Fruit fly (Drosophila melanogaster) whole organism, embryonic: Measurements from ENCODE around the gene CG6928.

Experiments used
- Aef1 ChIP-seq: fragments of 200-800 bp; sonication (Bioruptor generic); IDR thresholded peaks from 3 replicates; pipeline ENCODE4 v1.3.6; 2022; ENCODE audit warnings: missing biosample characterization, missing genetic modification characterization
- CG10267 ChIP-seq: fragments of 200-800 bp; sonication (Bioruptor generic); optimal IDR thresholded peaks from 2 replicates; lab custom pipeline; 2018; ENCODE audit warnings: missing biosample characterization, mild to moderate bottlenecking, missing genetic modification characterization, moderate library complexity
- CG10462 ChIP-seq: fragments of 200-800 bp; sonication (Bioruptor generic); optimal IDR thresholded peaks from 2 replicates; lab custom pipeline; 2016; ENCODE audit warnings: missing biosample characterization, missing genetic modification characterization
- CG11247 ChIP-seq: fragments of 200-800 bp; sonication (Bioruptor generic); IDR thresholded peaks from 2 replicates; pipeline ENCODE4 v1.3.6; 2022; ENCODE audit warnings: missing biosample characterization, missing genetic modification characterization
- CG13123 ChIP-seq: fragments of 200-800 bp; sonication (Bioruptor generic); optimal IDR thresholded peaks from 2 replicates; lab custom pipeline; 2016; ENCODE audit warnings: missing biosample characterization, missing genetic modification characterization
- CG14965 ChIP-seq: fragments of 200-800 bp; sonication (Bioruptor generic); optimal IDR thresholded peaks from 2 replicates; lab custom pipeline; 2016; ENCODE audit warnings: missing biosample characterization, missing genetic modification characterization, borderline replicate concordance
- CG15479 ChIP-seq: fragments of 200-800 bp; sonication (Bioruptor generic); optimal IDR thresholded peaks from 3 replicates; lab custom pipeline; 2019; ENCODE audit warnings: missing biosample characterization, mild to moderate bottlenecking, missing genetic modification characterization, moderate library complexity
- CG15601 ChIP-seq: fragments of 200-800 bp; sonication (Bioruptor generic); optimal IDR thresholded peaks from 3 replicates; lab custom pipeline; 2019; ENCODE audit warnings: missing biosample characterization, mild to moderate bottlenecking, missing genetic modification characterization, moderate library complexity
- CG17186 ChIP-seq: fragments of 200-800 bp; sonication (Bioruptor generic); optimal IDR thresholded peaks from 3 replicates; lab custom pipeline; 2017; ENCODE audit warnings: missing biosample characterization, missing genetic modification reagents, missing genetic modification characterization
- CG18262 ChIP-seq: fragments of 200-800 bp; optimal IDR thresholded peaks from 3 replicates; lab custom pipeline; 2019; ENCODE audit warnings: missing biosample characterization, mild to moderate bottlenecking, missing genetic modification characterization, moderate library complexity
- CG4328 ChIP-seq: fragments of 200-800 bp; sonication (Bioruptor generic); optimal IDR thresholded peaks from 3 replicates; lab custom pipeline; 2017; ENCODE audit warnings: missing biosample characterization, missing genetic modification reagents, missing genetic modification characterization
- CG43689 ChIP-seq: fragments of 200-800 bp; sonication (Bioruptor generic); IDR thresholded peaks from 2 replicates; pipeline ENCODE4 v1.3.6; 2022; ENCODE audit warnings: missing biosample characterization, missing genetic modification characterization
- CG4617 ChIP-seq: fragments of 200-800 bp; sonication (Bioruptor generic); optimal IDR thresholded peaks from 3 replicates; lab custom pipeline; 2016; ENCODE audit warnings: missing biosample characterization, missing genetic modification characterization, borderline replicate concordance
- CG6765 ChIP-seq: fragments of 200-800 bp; sonication (Bioruptor generic); optimal IDR thresholded peaks from 3 replicates; lab custom pipeline; 2017; ENCODE audit warnings: missing biosample characterization, mild to moderate bottlenecking, missing genetic modification characterization
- CG7839 ChIP-seq: fragments of 200-800 bp; sonication (Bioruptor generic); optimal IDR thresholded peaks from 3 replicates; lab custom pipeline; 2018; ENCODE audit warnings: missing biosample characterization, mild to moderate bottlenecking, missing genetic modification characterization, moderate library complexity
- CG9609 ChIP-seq: fragments of 200-800 bp; sonication (Bioruptor generic); optimal IDR thresholded peaks from 3 replicates; lab custom pipeline; 2016; ENCODE audit warnings: missing biosample characterization, missing genetic modification characterization
- CG9797 ChIP-seq: fragments of 200-800 bp; sonication (Bioruptor generic); optimal IDR thresholded peaks from 3 replicates; lab custom pipeline; 2018; ENCODE audit warnings: missing biosample characterization, mild to moderate bottlenecking, missing genetic modification characterization
- CTCF ChIP-seq: fragments of 200-800 bp; sonication (Bioruptor generic); optimal IDR thresholded peaks from 2 replicates; lab custom pipeline; 2017; ENCODE audit warnings: missing biosample characterization, mild to moderate bottlenecking, missing genetic modification characterization, moderate library complexity
- D19A ChIP-seq: fragments of 200-800 bp; optimal IDR thresholded peaks from 3 replicates; lab custom pipeline; 2019; ENCODE audit warnings: missing biosample characterization, mild to moderate bottlenecking, missing genetic modification characterization, moderate library complexity
- Hey ChIP-seq: fragments of 200-800 bp; sonication (Bioruptor generic); optimal IDR thresholded peaks from 3 replicates; lab custom pipeline; 2018; ENCODE audit warnings: missing biosample characterization, mild to moderate bottlenecking, missing genetic modification characterization
- HmgZ ChIP-seq: fragments of 200-800 bp; sonication (Bioruptor generic); optimal IDR thresholded peaks from 2 replicates; lab custom pipeline; 2018; ENCODE audit warnings: missing biosample characterization, mild to moderate bottlenecking, missing genetic modification characterization
- Lim3 ChIP-seq: fragments of 200-800 bp; sonication (Bioruptor generic); IDR thresholded peaks from 2 replicates; pipeline ENCODE4 v1.3.6; 2022; ENCODE audit warnings: missing biosample characterization, missing genetic modification characterization
- Lpt ChIP-seq: fragments of >200 bp; optimal IDR thresholded peaks from 2 replicates; lab custom pipeline; 2018; ENCODE audit warnings: missing biosample characterization, missing genetic modification characterization
- Rx ChIP-seq: fragments of 200-800 bp; sonication (Bioruptor generic); IDR thresholded peaks from 2 replicates; pipeline ENCODE4 v1.3.6; 2022; ENCODE audit warnings: missing biosample characterization, missing genetic modification characterization
- Sin3A ChIP-seq: fragments of >200 bp; optimal IDR thresholded peaks from 2 replicates; lab custom pipeline; 2018
- Sox100B ChIP-seq: fragments of 200-800 bp; sonication (Bioruptor generic); optimal IDR thresholded peaks from 3 replicates; lab custom pipeline; 2018; ENCODE audit warnings: missing biosample characterization, mild to moderate bottlenecking, missing genetic modification characterization
- Spps ChIP-seq: fragments of 200-800 bp; sonication (Bioruptor generic); optimal IDR thresholded peaks from 2 replicates; lab custom pipeline; 2018; ENCODE audit warnings: missing biosample characterization, mild to moderate bottlenecking, missing genetic modification characterization
- Ssrp ChIP-seq: fragments of 200-800 bp; sonication (Bioruptor generic); optimal IDR thresholded peaks from 2 replicates; lab custom pipeline; 2018; ENCODE audit warnings: missing biosample characterization, mild to moderate bottlenecking, missing genetic modification characterization, moderate library complexity
- Trl ChIP-seq, 3 experiments: fragments of >200 bp in 2 of 3; fragments of 200-800 bp in 1 of 3; sonication (Bioruptor generic) in 1 of 3; optimal IDR thresholded peaks; 2 replicates in 1 of 3; 3 replicates in 2 of 3; lab custom pipeline; 2016 to 2017; ENCODE audit warnings: missing biosample characterization in 1 of 3, missing genetic modification characterization in 1 of 3
- Usf ChIP-seq: fragments of 200-800 bp; sonication (Bioruptor generic); optimal IDR thresholded peaks from 2 replicates; lab custom pipeline; 2017; ENCODE audit warnings: missing genotype, missing biosample characterization, missing genetic modification characterization
- ac ChIP-seq: fragments of 200-800 bp; sonication (Bioruptor generic); optimal IDR thresholded peaks from 3 replicates; lab custom pipeline; 2017; ENCODE audit warnings: missing biosample characterization, mild to moderate bottlenecking, missing genetic modification characterization
- ara ChIP-seq: fragments of 200-800 bp; sonication (Bioruptor generic); IDR thresholded peaks from 2 replicates; pipeline ENCODE4 v1.3.6; 2022; ENCODE audit warnings: missing biosample characterization, missing genetic modification characterization
- caup ChIP-seq: fragments of 200-800 bp; sonication (Bioruptor generic); optimal IDR thresholded peaks from 3 replicates; lab custom pipeline; 2017; ENCODE audit warnings: missing biosample characterization, mild to moderate bottlenecking, missing genetic modification characterization, moderate library complexity; ENCODE audit not compliant: severe bottlenecking
- crp ChIP-seq, 2 experiments: fragments of 200-800 bp; sonication (Bioruptor generic); optimal IDR thresholded peaks; 2 replicates in 1 of 2; 3 replicates in 1 of 2; lab custom pipeline; 2017; ENCODE audit warnings: missing biosample characterization in 2 of 2, missing genetic modification characterization in 2 of 2, mild to moderate bottlenecking in 1 of 2, moderate library complexity in 1 of 2
- dati ChIP-seq: fragments of 200-800 bp; sonication (Bioruptor generic); IDR thresholded peaks from 2 replicates; pipeline ENCODE4 v1.3.6; 2022; ENCODE audit warnings: missing biosample characterization, missing genetic modification characterization
- dmrt11E ChIP-seq: fragments of 200-800 bp; sonication (Bioruptor generic); optimal IDR thresholded peaks from 3 replicates; lab custom pipeline; 2018; ENCODE audit warnings: missing biosample characterization, mild to moderate bottlenecking, missing genetic modification characterization, moderate library complexity
- dpn ChIP-seq, 2 experiments: fragments of 200-800 bp; sonication (Bioruptor generic); optimal IDR thresholded peaks; 3 replicates each; lab custom pipeline; 2016; ENCODE audit warnings: missing biosample characterization in 2 of 2, missing genetic modification characterization in 2 of 2
- ems ChIP-seq: fragments of 200-800 bp; sonication (Bioruptor generic); optimal IDR thresholded peaks from 3 replicates; lab custom pipeline; 2016; ENCODE audit warnings: missing biosample characterization, missing genetic modification characterization
- en ChIP-seq: fragments of 200-800 bp; sonication (Bioruptor generic); optimal IDR thresholded peaks from 2 replicates; lab custom pipeline; 2016; ENCODE audit warnings: missing biosample characterization, missing genetic modification characterization
- gsb-n ChIP-seq: fragments of 200-800 bp; sonication (Bioruptor generic); optimal IDR thresholded peaks from 3 replicates; lab custom pipeline; 2018; ENCODE audit warnings: missing biosample characterization, mild to moderate bottlenecking, missing genetic modification characterization
- jing ChIP-seq: fragments of 200-800 bp; sonication (Bioruptor generic); optimal IDR thresholded peaks from 2 replicates; lab custom pipeline; 2018; ENCODE audit warnings: missing biosample characterization, mild to moderate bottlenecking, missing genetic modification characterization
- lilli ChIP-seq: fragments of 200-800 bp; sonication (Bioruptor generic); optimal IDR thresholded peaks from 3 replicates; lab custom pipeline; 2016; ENCODE audit warnings: missing biosample characterization, missing genetic modification characterization
- mam ChIP-seq: fragments of 200-800 bp; sonication (Bioruptor generic); optimal IDR thresholded peaks from 3 replicates; lab custom pipeline; 2016; ENCODE audit warnings: missing biosample characterization, missing genetic modification characterization
- nerfin-1 ChIP-seq: fragments of 200-800 bp; sonication (Bioruptor generic); optimal IDR thresholded peaks from 3 replicates; lab custom pipeline; 2019; ENCODE audit warnings: missing biosample characterization, mild to moderate bottlenecking, missing genetic modification characterization, moderate library complexity
- pho ChIP-seq: fragments of 200-800 bp; sonication (Bioruptor generic); optimal IDR thresholded peaks from 2 replicates; lab custom pipeline; 2016; ENCODE audit warnings: missing biosample characterization, missing genetic modification characterization
- run ChIP-seq: fragments of 200-800 bp; sonication (Bioruptor generic); optimal IDR thresholded peaks from 3 replicates; lab custom pipeline; 2018; ENCODE audit warnings: missing biosample characterization, mild to moderate bottlenecking, missing genetic modification characterization
- sens-2 ChIP-seq: fragments of 200-800 bp; sonication (Bioruptor generic); IDR thresholded peaks from 2 replicates; pipeline ENCODE4 v1.3.6; 2022; ENCODE audit warnings: missing biosample characterization, missing genetic modification characterization
- sisA ChIP-seq: fragments of 200-800 bp; sonication (Bioruptor generic); IDR thresholded peaks from 2 replicates; pipeline ENCODE4 v1.3.6; 2022; ENCODE audit warnings: missing biosample characterization, missing genetic modification characterization
- sob ChIP-seq: fragments of 200-800 bp; sonication (Bioruptor generic); IDR thresholded peaks from 2 replicates; pipeline ENCODE4 v1.3.6; 2022; ENCODE audit warnings: missing biosample characterization, missing genetic modification characterization
- twi ChIP-seq: fragments of 200-800 bp; optimal IDR thresholded peaks from 2 replicates; lab custom pipeline; 2019; ENCODE audit warnings: missing biosample characterization, mild to moderate bottlenecking, missing genetic modification characterization, moderate library complexity

The CG6928 gene

dm6 chr3L:12037449-12038163 is 34.7 kb downstream of the CG6928 start (continued):
- peak; percentile 72 for TF ChIP-seq D19A
- TF ChIP-seq ems (GFP tag; lab: Kevin White, UChicago): peak; percentile 30
- TF ChIP-seq CG10267: peak; percentile 73
- no peak for TF ChIP-seq CG9797 (GFP tag; lab: Kevin White, UChicago)
- no peak for TF ChIP-seq Sin3A (lab: Kevin White, UChicago)
- TF ChIP-seq Aef1 (GFP tag; lab: Robert Waterston, UW): 0 out of 3 replicates have a peak, but pooled peaks have one; percentile 30
- TF ChIP-seq Usf: peak; percentile 12
- peak; percentile 54; the same call in 1 of the 2 replicates for TF ChIP-seq sisA (GFP tag; lab: Robert Waterston, UW)
- no peak for TF ChIP-seq CG4617 (GFP tag; lab: Kevin White, UChicago)
- peak; percentile 72 for TF ChIP-seq CG18262 (tag; lab: Kevin White, UChicago)
- peak; percentile 30 for TF ChIP-seq lilli
- no peak for TF ChIP-seq run (tag; lab: Kevin White, UChicago)
- TF ChIP-seq dati (GFP tag; lab: Robert Waterston, UW): no peak
- TF ChIP-seq caup (GFP tag; lab: Kevin White, UChicago): no peak
- TF ChIP-seq Trl (optimal IDR thresholded peaks at IDR 0.05; lab: Kevin White, UChicago): no peak
- no peak for TF ChIP-seq Trl (GFP tag; optimal IDR thresholded peaks at IDR 0.05; lab: Kevin White, UChicago)
- TF ChIP-seq CG13123 (GFP tag; lab: Kevin White, UChicago): no peak
- no peak for TF ChIP-seq en
- TF ChIP-seq CG15479 (GFP tag; lab: Kevin White, UChicago): no peak
- no peak for TF ChIP-seq CG9609 (GFP tag; lab: Kevin White, UChicago)
- no peak for TF ChIP-seq Hey (tag; lab: Kevin White, UChicago)
- TF ChIP-seq dmrt11E (tag; lab: Kevin White, UChicago): peak; percentile 61
- peak; percentile 19 for TF ChIP-seq CG15601 (tag; lab: Kevin White, UChicago)
- no peak for TF ChIP-seq CG11247 (GFP tag; lab: Robert Waterston, UW)
- no peak for TF ChIP-seq Lim3 (GFP tag; lab: Robert Waterston, UW)
- TF ChIP-seq CG43689 (GFP tag; lab: Robert Waterston, UW): no peak
- peak; percentile 48 for TF ChIP-seq twi (tag; lab: Kevin White, UChicago)
- peak; percentile 73 for TF ChIP-seq sob (GFP tag; lab: Robert Waterston, UW)
- peak; percentile 42 for TF ChIP-seq CG7839
- TF ChIP-seq ara (GFP tag; lab: Robert Waterston, UW): peak; percentile 55; the same call in 1 of the 2 replicates
- peak; percentile 64 for TF ChIP-seq Sox100B
- TF ChIP-seq Rx: peak; percentile 12; the same call in 1 of the 2 replicates
- TF ChIP-seq sens-2: 0 out of 2 replicates have a peak, but pooled peaks have one; percentile 35
- no peak for TF ChIP-seq ac
- peak; percentile 15 for TF ChIP-seq Ssrp (tag; lab: Kevin White, UChicago)
- no peak for TF ChIP-seq HmgZ (tag; lab: Kevin White, UChicago)
- no peak for TF ChIP-seq nerfin-1 (tag; lab: Kevin White, UChicago)
- no peak for TF ChIP-seq CG10462 (GFP tag; lab: Kevin White, UChicago)
- TF ChIP-seq crp (GFP tag; optimal IDR thresholded peaks at IDR 0.05; lab: Kevin White, UChicago): no peak
- no peak for TF ChIP-seq Lpt (GFP tag; lab: Kevin White, UChicago)
- TF ChIP-seq jing (GFP tag; lab: Kevin White, UChicago): no peak
- TF ChIP-seq CTCF (GFP tag; lab: Kevin White, UChicago): no peak
- TF ChIP-seq Spps (tag; lab: Kevin White, UChicago): peak; percentile 28
- TF ChIP-seq mam: peak; percentile 1
- no peak for TF ChIP-seq CG6765 (GFP tag; lab: Kevin White, UChicago)
- no peak for TF ChIP-seq pho (GFP tag; lab: Kevin White, UChicago)
- TF ChIP-seq CG17186 (GFP tag; lab: Kevin White, UChicago): no peak
- no peak for TF ChIP-seq CG14965 (GFP tag; lab: Kevin White, UChicago)
- peak in 1 of 2 experiments; percentile 24 for TF ChIP-seq dpn (GFP tag; optimal IDR thresholded peaks at IDR 0.05; lab: Kevin White, UChicago)
- no peak for TF ChIP-seq gsb-n (tag; lab: Kevin White, UChicago)
- no peak for TF ChIP-seq CG4328 (GFP tag; lab: Kevin White, UChicago)
